Fruit fly (Drosophila melanogaster) whole organism: ENCODE data around the gene eIF4H1.

Experiments
- CG8478 ChIP-seq: fragments of >200 bp; optimal IDR thresholded peaks from 2 replicates; lab custom pipeline; 2018; ENCODE audit warnings: inconsistent platforms
- Dll ChIP-seq: fragments of >200 bp; optimal IDR thresholded peaks from 2 replicates; lab custom pipeline; 2017
- EcR ChIP-seq, 2 experiments: fragments of >200 bp; optimal IDR thresholded peaks; 2 replicates each; lab custom pipeline; 2017; ENCODE audit warnings: missing biosample characterization in 2 of 2, missing genetic modification characterization in 2 of 2, missing genetic modification reagents in 2 of 2
- pan ChIP-seq: fragments of >200 bp; optimal IDR thresholded peaks from 2 replicates; lab custom pipeline; 2017
- psq ChIP-seq: fragments of >200 bp; optimal IDR thresholded peaks from 2 replicates; lab custom pipeline; 2017

- TF ChIP-seq psq, result no peak
- no peak for TF ChIP-seq CG8478
- no peak for TF ChIP-seq EcR (GFP tag; optimal IDR thresholded peaks at IDR 0.05; lab: Kevin White, UChicago)
- TF ChIP-seq Dll (lab: Kevin White, UChicago), result no peak
- TF ChIP-seq pan (lab: Kevin White, UChicago), result no peak
Observed at dm6 chrX:16428476-16428875, 20.0 kb upstream of the eIF4H1 start.
